Worm (Caenorhabditis elegans) whole organism, L4/young adult: ENCODE data around the gene alh-9.

ENCODE experiments used
- dao-5 ChIP-seq: sonication (generic microtip); optimal IDR thresholded peaks from 2 replicates; lab custom pipeline; 2016; ENCODE audit warnings: missing genotype, missing genetic modification characterization, moderate library complexity, missing compliant biosample characterization
- him-1 ChIP-seq: sonication (generic microtip); optimal IDR thresholded peaks from 2 replicates; lab custom pipeline; 2016; ENCODE audit warnings: missing genotype, missing genetic modification reagents, missing genetic modification characterization, missing compliant biosample characterization

DNA sequence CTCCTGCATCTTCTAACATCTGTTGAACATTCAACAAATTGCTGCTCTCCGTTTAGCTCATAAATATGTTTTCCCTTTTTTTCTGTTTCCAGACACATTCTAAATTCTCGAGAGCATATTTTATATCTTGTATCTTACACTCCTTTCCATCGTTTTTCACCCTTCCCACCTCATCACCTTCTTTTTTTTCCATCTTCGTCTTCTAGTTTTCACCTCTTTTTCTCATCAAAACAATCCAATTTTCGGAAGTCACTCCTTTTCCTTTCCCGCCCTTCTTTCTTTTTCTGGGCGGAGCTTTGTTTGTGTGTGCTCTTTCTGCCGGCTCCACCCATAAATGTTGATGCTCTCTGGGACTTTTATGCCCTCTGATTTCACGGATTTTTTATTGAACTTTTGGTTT, 33.0 kb upstream of the alh-9 start:
- TF ChIP-seq dao-5 (tag; lab: Kevin White, UChicago) (no peak), him-1 (no peak)
